Worm (Caenorhabditis elegans) whole organism, mixed stage, embryonic: Measurements from ENCODE around the gene sec-6.

ENCODE experiments used
- bed-3 ChIP-seq: fragments of 200-800 bp; sonication (Bioruptor generic); optimal IDR thresholded peaks from 3 replicates; lab custom pipeline; 2018; ENCODE audit warnings: mild to moderate bottlenecking, missing genetic modification characterization, moderate library complexity, missing compliant biosample characterization
- cnd-1 ChIP-seq: fragments of 200-800 bp; sonication (Bioruptor generic); optimal IDR thresholded peaks from 2 replicates; lab custom pipeline; 2018; ENCODE audit warnings: mild to moderate bottlenecking, missing genetic modification characterization, missing compliant biosample characterization
- mab-5 ChIP-seq: fragments of 150-350 bp; optimal IDR thresholded peaks from 2 replicates; lab custom pipeline; 2014; ENCODE audit warnings: missing biosample characterization, missing genetic modification characterization
- nhr-237 ChIP-seq: fragments of 150-350 bp; optimal IDR thresholded peaks from 2 replicates; lab custom pipeline; 2014; ENCODE audit warnings: missing biosample characterization, missing genetic modification characterization
- nhr-28 ChIP-seq: fragments of 150-350 bp; optimal IDR thresholded peaks from 2 replicates; lab custom pipeline; 2014; ENCODE audit warnings: missing biosample characterization, missing genetic modification characterization
- snpc-4 ChIP-seq: fragments of 150-350 bp; optimal IDR thresholded peaks from 2 replicates; lab custom pipeline; 2014; ENCODE audit warnings: missing biosample characterization, missing genetic modification characterization
- unc-39 ChIP-seq: fragments of 150-350 bp; optimal IDR thresholded peaks from 2 replicates; lab custom pipeline; 2014; ENCODE audit warnings: missing biosample characterization, missing genetic modification characterization

DNA sequence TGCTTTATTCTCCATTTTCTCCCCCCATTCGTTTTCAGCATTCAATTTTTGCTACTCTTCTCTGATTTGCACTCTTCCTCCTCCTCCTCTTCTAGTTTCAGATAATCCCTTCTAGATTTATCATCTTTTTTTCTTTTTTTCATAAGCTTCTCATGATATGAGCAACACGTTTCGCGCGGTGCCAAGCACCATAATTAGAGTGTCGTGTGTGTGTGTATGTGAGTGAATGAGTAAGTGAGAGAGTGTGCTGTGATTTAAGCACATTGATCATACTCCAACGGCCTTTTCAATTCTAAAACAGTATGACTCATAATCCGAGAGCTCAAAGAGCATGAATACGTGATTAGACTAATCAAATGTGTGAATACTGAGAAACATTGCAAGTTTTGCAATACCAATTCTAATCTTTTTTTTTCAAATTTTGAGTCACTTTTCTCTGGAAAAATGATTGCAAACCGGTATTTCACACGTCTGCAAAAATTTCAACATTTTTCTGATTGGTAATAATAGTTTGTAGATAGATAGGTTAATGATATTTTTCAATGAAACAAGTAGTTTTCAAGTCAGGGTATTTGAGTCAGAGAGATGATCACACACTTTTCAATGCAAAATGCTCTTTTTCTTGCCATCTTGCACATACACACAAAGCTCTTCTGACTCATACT, 23.9 kb upstream of the sec-6 start:
- no peak for TF ChIP-seq mab-5 (tag; lab: Kevin White, UChicago)
- TF ChIP-seq cnd-1, result no peak
- no peak for TF ChIP-seq bed-3 (GFP tag; lab: Kevin White, UChicago)
- no peak for TF ChIP-seq unc-39 (tag; lab: Kevin White, UChicago)
- TF ChIP-seq nhr-237 (tag; lab: Kevin White, UChicago), result no peak
- no peak for TF ChIP-seq snpc-4 (tag; lab: Kevin White, UChicago)
- no peak for TF ChIP-seq nhr-28 (tag; lab: Kevin White, UChicago)
